Worm (Caenorhabditis elegans): ENCODE data around the gene srz-62.

Gene srz-62

DNA sequence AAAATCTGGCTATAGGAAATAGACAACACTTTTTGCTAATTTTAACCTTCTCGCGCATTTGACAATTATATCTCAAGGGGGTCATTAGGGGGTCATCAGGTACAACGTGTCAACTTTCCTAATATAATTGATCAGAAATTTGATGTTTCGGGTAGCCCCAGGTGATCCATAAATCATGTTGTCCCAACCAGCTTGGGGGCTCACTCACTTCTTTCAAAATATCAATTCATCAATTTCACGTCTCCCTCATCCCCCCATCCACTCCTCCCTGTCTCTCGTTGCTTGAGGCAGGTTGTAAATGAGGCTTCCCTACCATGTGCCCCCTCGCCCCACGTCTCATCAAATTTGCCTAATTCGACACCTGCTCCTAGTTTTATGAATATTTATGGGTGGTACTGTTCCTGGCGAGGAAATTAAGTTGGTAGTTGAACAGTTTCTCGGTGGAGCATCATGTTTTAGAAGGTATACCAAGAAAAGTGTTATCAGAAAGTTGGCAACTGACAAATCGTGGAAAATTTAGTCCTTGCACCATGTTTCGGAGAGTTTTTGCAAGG is 42.2 kb upstream of the srz-62 start:
- TF ChIP-seq pqm-1 (tag; optimal IDR thresholded peaks at IDR 0.05) (no peak), lin-39 (tag; optimal IDR thresholded peaks at IDR 0.05) (peak; percentile 7)

DNA sequence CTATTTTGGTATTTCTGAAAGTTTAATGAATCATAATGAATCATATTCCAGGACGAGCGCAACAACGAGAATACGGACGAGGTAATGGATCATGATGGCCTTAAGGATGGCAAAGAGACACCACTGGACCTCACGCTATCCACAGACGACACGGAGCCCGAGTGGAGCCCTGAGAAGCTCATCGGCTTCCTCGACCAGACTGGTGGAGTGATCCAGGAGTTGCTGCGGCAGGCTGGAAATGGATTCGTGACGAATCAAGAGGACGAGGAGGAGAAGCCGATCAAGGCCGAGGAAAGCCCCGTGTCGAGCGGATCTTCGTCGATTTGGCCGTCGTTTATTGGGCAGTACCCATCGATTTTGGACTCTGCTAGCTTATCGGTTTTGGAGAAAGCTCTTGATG is 40.8 kb upstream of the srz-62 start:
- no peak for TF ChIP-seq R02D3.7 (tag; optimal IDR thresholded peaks at IDR 0.05)
- no peak for TF ChIP-seq jun-1 (tag; optimal IDR thresholded peaks at IDR 0.05)
- no peak for TF ChIP-seq nhr-25 (tag; optimal IDR thresholded peaks at IDR 0.05)
- no peak for TF ChIP-seq lsy-12 (tag; optimal IDR thresholded peaks at IDR 0.05)
- TF ChIP-seq nhr-43 (tag; optimal IDR thresholded peaks at IDR 0.05; ENCODE audit: poor library complexity, severe bottlenecking), result no peak
- no peak for TF ChIP-seq nhr-28 (tag; optimal IDR thresholded peaks at IDR 0.05)
- no peak for TF ChIP-seq ztf-4 (tag; optimal IDR thresholded peaks at IDR 0.05)

DNA sequence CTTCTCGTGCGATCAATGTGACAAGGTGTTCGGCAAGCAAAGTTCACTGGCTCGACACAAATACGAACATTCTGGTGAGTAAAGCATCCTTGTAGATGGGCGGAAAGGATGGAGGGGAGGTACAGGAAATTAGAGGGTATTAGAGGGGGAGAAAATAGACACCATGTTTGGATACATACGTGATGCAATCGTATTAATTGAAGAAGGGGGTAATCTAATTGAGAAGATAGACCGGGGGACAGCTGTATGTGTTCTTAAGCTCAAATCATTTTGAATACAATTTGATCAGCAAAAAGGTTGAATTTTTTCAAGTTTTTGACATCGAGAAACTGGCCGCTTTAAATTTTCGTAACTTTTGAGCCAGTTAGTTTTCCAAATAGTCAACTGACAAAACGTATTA is 39.9 kb upstream of the srz-62 start:
- no peak for TF ChIP-seq snpc-4 (tag; optimal IDR thresholded peaks at IDR 0.05)
- no peak for TF ChIP-seq ceh-16 (tag; optimal IDR thresholded peaks at IDR 0.05)
- TF ChIP-seq unc-39 (tag; optimal IDR thresholded peaks at IDR 0.05), result no peak
- TF ChIP-seq fkh-2 (tag; optimal IDR thresholded peaks at IDR 0.05), result no peak
- no peak for TF ChIP-seq ceh-82 (tag; optimal IDR thresholded peaks at IDR 0.05)
- TF ChIP-seq jun-1 (tag; optimal IDR thresholded peaks at IDR 0.05), result no peak
- TF ChIP-seq R02D3.7 (tag; optimal IDR thresholded peaks at IDR 0.05), result no peak
- no peak for TF ChIP-seq tbx-2 (tag; optimal IDR thresholded peaks at IDR 0.05)
- no peak for TF ChIP-seq nhr-76 (tag; optimal IDR thresholded peaks at IDR 0.05)
- TF ChIP-seq skn-1 (tag; optimal IDR thresholded peaks at IDR 0.05), result no peak
- no peak for TF ChIP-seq ama-1 (optimal IDR thresholded peaks at IDR 0.05)
- TF ChIP-seq sea-2 (GFP tag; optimal IDR thresholded peaks at IDR 0.05), result no peak

DNA sequence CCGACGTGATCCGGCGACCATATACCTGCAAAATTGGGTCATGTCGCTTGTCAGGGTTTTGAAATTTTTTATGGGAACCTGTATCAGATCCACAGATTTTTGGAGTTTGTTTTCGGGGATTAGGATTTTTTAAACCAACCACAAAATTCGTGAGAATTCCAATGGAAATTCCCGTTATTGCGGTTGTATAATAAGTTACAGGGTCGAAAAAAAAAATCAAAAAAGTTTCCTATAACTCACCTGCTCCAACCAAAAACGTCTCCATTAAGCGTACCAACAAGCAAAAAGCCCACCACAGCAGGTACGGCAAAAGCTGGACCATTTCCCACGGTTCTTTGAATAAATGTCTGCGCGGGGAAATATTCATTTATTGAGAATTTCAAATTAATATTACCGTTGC is 37.4 kb upstream of the srz-62 start:
- TF ChIP-seq nhr-43 (tag; optimal IDR thresholded peaks at IDR 0.05; ENCODE audit: poor library complexity, severe bottlenecking) (no peak), skn-1 (tag; optimal IDR thresholded peaks at IDR 0.05) (no peak), elt-1 (tag; optimal IDR thresholded peaks at IDR 0.05) (no peak), ZK546.5 (tag; optimal IDR thresholded peaks at IDR 0.05) (no peak), nhr-28 (tag; optimal IDR thresholded peaks at IDR 0.05) (no peak), unc-39 (tag; optimal IDR thresholded peaks at IDR 0.05) (no peak)

DNA sequence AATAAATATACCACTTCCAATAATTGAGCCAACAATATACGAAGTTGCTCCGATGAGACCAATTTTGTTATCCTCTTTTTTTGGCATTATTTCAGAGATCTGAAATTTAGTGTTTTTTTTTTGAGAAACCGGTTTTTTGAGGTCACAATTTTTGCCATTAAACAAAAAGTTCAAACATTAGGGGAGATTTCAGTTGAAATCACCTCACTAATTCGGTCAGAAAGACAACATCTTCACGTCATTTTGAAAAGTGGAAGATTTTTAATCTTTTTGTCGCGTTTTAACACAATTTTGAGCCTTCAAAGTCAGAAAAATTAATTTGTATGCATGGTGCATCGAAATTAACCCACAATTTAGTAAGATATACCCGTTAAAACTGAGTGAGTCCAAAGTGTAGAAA is 35.4 kb upstream of the srz-62 start, which contains the start of gene aat-8:
Gene aat-8 (minus strand): TSS at position 101 of the 400 bp plus-strand sequence.
- TF ChIP-seq elt-3 (tag; optimal IDR thresholded peaks at IDR 0.05) (no peak), nhr-67 (tag; optimal IDR thresholded peaks at IDR 0.05) (peak; percentile 30)

DNA sequence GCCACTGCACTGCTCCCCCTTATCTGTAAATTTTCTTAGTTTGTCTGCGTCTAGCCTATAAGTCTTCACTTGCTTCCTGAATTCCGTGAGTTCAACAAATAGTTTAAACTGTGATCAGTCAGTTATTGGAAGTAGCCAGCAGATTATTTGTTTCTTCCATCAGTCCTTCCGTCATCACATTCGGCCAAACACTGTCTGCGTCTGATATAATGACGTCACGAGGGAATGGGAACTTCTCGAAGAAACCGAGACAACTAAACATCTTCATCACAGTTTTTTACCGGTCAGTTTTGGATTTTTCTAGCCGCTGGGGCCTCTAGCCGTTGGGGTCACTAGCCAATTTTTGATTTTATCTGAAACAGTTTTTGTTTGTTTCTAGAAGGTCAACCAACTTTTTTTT is 34.3 kb upstream of the srz-62 start:
- TF ChIP-seq eor-1 (tag; optimal IDR thresholded peaks at IDR 0.05) (no peak), nhr-25 (tag; optimal IDR thresholded peaks at IDR 0.05) (peak; percentile 55), elt-1 (tag; optimal IDR thresholded peaks at IDR 0.05) (no peak), unc-39 (tag; optimal IDR thresholded peaks at IDR 0.05) (no peak), nhr-12 (tag; optimal IDR thresholded peaks at IDR 0.05) (no peak), zag-1 (tag; optimal IDR thresholded peaks at IDR 0.05) (no peak), egl-5 (tag; optimal IDR thresholded peaks at IDR 0.05) (no peak), lsy-12 (tag; optimal IDR thresholded peaks at IDR 0.05) (no peak), sea-2 (GFP tag; optimal IDR thresholded peaks at IDR 0.05) (no peak), ceh-82 (tag; optimal IDR thresholded peaks at IDR 0.05) (no peak), daf-12 (tag; optimal IDR thresholded peaks at IDR 0.05) (no peak), nhr-11 (tag; optimal IDR thresholded peaks at IDR 0.05) (no peak), hmg-11 (tag; optimal IDR thresholded peaks at IDR 0.05) (no peak), elt-3 (tag; optimal IDR thresholded peaks at IDR 0.05) (no peak), jun-1 (tag; optimal IDR thresholded peaks at IDR 0.05) (no peak), pqm-1 (tag; optimal IDR thresholded peaks at IDR 0.05) (peak; percentile 30), ceh-28 (tag; optimal IDR thresholded peaks at IDR 0.05) (no peak), mdl-1 (tag; optimal IDR thresholded peaks at IDR 0.05) (no peak), nhr-43 (tag; optimal IDR thresholded peaks at IDR 0.05; ENCODE audit: poor library complexity, severe bottlenecking) (no peak), nhr-237 (tag; optimal IDR thresholded peaks at IDR 0.05) (no peak), nhr-23 (tag; optimal IDR thresholded peaks at IDR 0.05) (peak; percentile 46), ceh-9 (tag; optimal IDR thresholded peaks at IDR 0.05) (no peak), nhr-28 (tag; optimal IDR thresholded peaks at IDR 0.05) (no peak), elt-2 (tag; optimal IDR thresholded peaks at IDR 0.05) (peak; percentile 38), nhr-67 (tag; optimal IDR thresholded peaks at IDR 0.05) (no peak), nfya-1 (tag; optimal IDR thresholded peaks at IDR 0.05; ENCODE audit: insufficient read depth) (no peak), pha-4 (tag; optimal IDR thresholded peaks at IDR 0.05) (no peak), ztf-11 (tag; optimal IDR thresholded peaks at IDR 0.05) (no peak), fkh-2 (tag; optimal IDR thresholded peaks at IDR 0.05) (no peak), egl-27 (tag; optimal IDR thresholded peaks at IDR 0.05) (no peak), ztf-4 (tag; optimal IDR thresholded peaks at IDR 0.05) (no peak), aly-2 (tag; optimal IDR thresholded peaks at IDR 0.05) (no peak), nhr-76 (tag; optimal IDR thresholded peaks at IDR 0.05) (no peak)
